Fruit fly (Drosophila melanogaster): ENCODE results near the gene Dnah3.

DNA sequence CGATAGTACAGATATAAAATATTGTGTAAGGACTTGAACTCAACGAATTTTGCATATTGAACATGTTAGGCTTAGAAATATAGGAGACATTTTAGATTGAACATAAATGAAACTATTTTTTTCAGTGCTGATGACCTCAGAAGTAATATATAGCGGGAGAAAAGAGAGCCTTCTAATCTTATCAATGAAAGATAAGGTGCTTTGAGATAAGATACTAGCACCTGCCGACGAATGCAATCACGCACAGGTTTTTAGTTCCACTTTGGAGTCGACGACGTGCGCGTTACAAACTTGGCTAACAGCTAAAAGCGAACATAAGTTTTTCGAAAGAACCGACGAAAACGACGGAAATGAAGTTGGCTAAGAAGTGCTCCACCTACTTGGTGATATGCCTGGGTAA, 37.6 kb downstream of the Dnah3 start, which contains the start of gene hoka:
- TF ChIP-seq CG8924 (tag; optimal IDR thresholded peaks at IDR 0.05) (no peak), shn (GFP tag; optimal IDR thresholded peaks at IDR 0.05) (no peak), CTCF (GFP tag; optimal IDR thresholded peaks at IDR 0.05) (no peak), CG16813 (GFP tag; IDR thresholded peaks at IDR 0.05; ENCODE audit: partially characterized antibody) (no peak), tap (tag; optimal IDR thresholded peaks at IDR 0.05) (no peak), Ets65A (GFP tag) (no peak), CG12744 (GFP tag; optimal IDR thresholded peaks at IDR 0.05) (no peak), CG9437 (GFP tag; optimal IDR thresholded peaks at IDR 0.05) (no peak), CHES-1-like (GFP tag; optimal IDR thresholded peaks at IDR 0.05) (no peak)

Measured in whole organism, embryonic.